Fruit fly (Drosophila melanogaster): ENCODE measurements around the gene CG33303.
A peak's percentile ranks its signal among the peaks of the same experiment; 100 is the strongest.

Gene CG33303

DNA sequence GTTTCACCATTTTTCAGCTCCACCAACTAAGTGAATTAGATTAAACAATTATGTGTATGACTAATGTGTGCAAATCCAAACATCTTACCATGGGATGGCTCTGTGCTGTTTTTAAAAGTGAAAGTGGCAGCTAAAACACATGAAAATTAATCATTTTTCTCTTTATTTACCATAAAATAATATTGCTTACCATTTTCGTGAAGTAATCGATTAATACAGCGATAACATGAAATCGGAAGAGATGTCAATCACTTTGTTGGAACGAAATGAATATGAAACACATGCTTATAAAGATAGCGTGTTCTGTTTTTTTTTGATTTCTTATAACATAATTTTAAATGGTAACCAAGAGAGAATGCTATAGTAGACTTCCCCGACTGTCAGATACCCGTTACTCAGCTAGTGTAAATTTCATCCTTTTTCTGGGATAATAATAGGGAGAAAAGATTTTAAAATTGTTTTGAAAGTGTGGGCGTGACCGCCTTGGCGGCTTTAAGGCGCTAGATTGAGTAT lies 28.3 kb upstream of the CG33303 start (continued):
- TF ChIP-seq sens-2 (GFP tag; IDR thresholded peaks at IDR 0.05) = no peak
- no peak for TF ChIP-seq CG3838 (GFP tag; optimal IDR thresholded peaks at IDR 0.05)
- TF ChIP-seq CG17612 (GFP tag; IDR thresholded peaks at IDR 0.05) = no peak
- TF ChIP-seq CG2889 (GFP tag; IDR thresholded peaks at IDR 0.05) = no peak
- TF ChIP-seq CG6689 (GFP tag; IDR thresholded peaks at IDR 0.05) = no peak
- no peak for TF ChIP-seq CG43689 (GFP tag; IDR thresholded peaks at IDR 0.05)
- TF ChIP-seq ase (GFP tag; IDR thresholded peaks at IDR 0.05) = no peak
- no peak for TF ChIP-seq CoRest (tag; optimal IDR thresholded peaks at IDR 0.05)
- TF ChIP-seq h (optimal IDR thresholded peaks at IDR 0.05) = no peak
- TF ChIP-seq ro (GFP tag; IDR thresholded peaks at IDR 0.05) = no peak
- TF ChIP-seq CG2202 (tag; optimal IDR thresholded peaks at IDR 0.05) = no peak
- TF ChIP-seq CG15696 (tag; optimal IDR thresholded peaks at IDR 0.05) = no peak
- no peak for TF ChIP-seq CG2129 (GFP tag; IDR thresholded peaks at IDR 0.05; ENCODE audit: partially characterized antibody)
- TF ChIP-seq z (GFP tag; IDR thresholded peaks at IDR 0.05) = no peak
- TF ChIP-seq scrt (GFP tag; optimal IDR thresholded peaks at IDR 0.05) = no peak
- no peak for TF ChIP-seq gcm2 (GFP tag; optimal IDR thresholded peaks at IDR 0.05)
- TF ChIP-seq Hr51 (GFP tag; optimal IDR thresholded peaks at IDR 0.05) = no peak
- no peak for TF ChIP-seq Hsf (GFP tag; optimal IDR thresholded peaks at IDR 0.05)
- TF ChIP-seq Sox100B (GFP tag; optimal IDR thresholded peaks at IDR 0.05) = peak; percentile 3
- no peak for TF ChIP-seq Myb (GFP tag; optimal IDR thresholded peaks at IDR 0.05)
- TF ChIP-seq Taf1 (GFP tag; IDR thresholded peaks at IDR 0.05) = no peak
- TF ChIP-seq NfI (GFP tag; optimal IDR thresholded peaks at IDR 0.05) = no peak
- TF ChIP-seq cato (GFP tag; optimal IDR thresholded peaks at IDR 0.05; ENCODE audit: borderline replicate concordance) = no peak
- no peak for TF ChIP-seq ttk (GFP tag; IDR thresholded peaks at IDR 0.05)
- no peak for TF ChIP-seq grn (GFP tag; optimal IDR thresholded peaks at IDR 0.05)
- TF ChIP-seq odd (GFP tag; optimal IDR thresholded peaks at IDR 0.05) = no peak
- TF ChIP-seq oc (tag; optimal IDR thresholded peaks at IDR 0.05) = no peak
- TF ChIP-seq aop (GFP tag; IDR thresholded peaks at IDR 0.05) = no peak
- no peak for TF ChIP-seq Fer3 (tag; optimal IDR thresholded peaks at IDR 0.05)
- TF ChIP-seq chinmo (GFP tag; IDR thresholded peaks at IDR 0.05; ENCODE audit: partially characterized antibody) = no peak
- TF ChIP-seq Mes4 (GFP tag; optimal IDR thresholded peaks at IDR 0.05) = no peak
- no peak for TF ChIP-seq D19B (GFP tag; optimal IDR thresholded peaks at IDR 0.05)
- TF ChIP-seq esg (GFP tag; conservative IDR thresholded peaks at IDR 0.05) = no peak
- peak; percentile 42; the same call in 1 of the 3 replicates for TF ChIP-seq CG14860 (GFP tag; IDR thresholded peaks at IDR 0.05; ENCODE audit: partially characterized antibody)
- TF ChIP-seq CG9727 (GFP tag; optimal IDR thresholded peaks at IDR 0.05) = no peak
- no peak for TF ChIP-seq CG1602 (GFP tag; optimal IDR thresholded peaks at IDR 0.05)
- TF ChIP-seq CG2120 (GFP tag; optimal IDR thresholded peaks at IDR 0.05) = no peak
- TF ChIP-seq CG2116 (GFP tag; optimal IDR thresholded peaks at IDR 0.05) = peak; percentile 72
- TF ChIP-seq gsb-n (tag; optimal IDR thresholded peaks at IDR 0.05) = no peak
- TF ChIP-seq Stat92E (GFP tag; optimal IDR thresholded peaks at IDR 0.05) = no peak
- TF ChIP-seq peb (GFP tag; IDR thresholded peaks at IDR 0.05) = no peak
- TF ChIP-seq zfh2 (GFP tag; optimal IDR thresholded peaks at IDR 0.05) = no peak
- TF ChIP-seq ara (GFP tag; IDR thresholded peaks at IDR 0.05) = no peak
- TF ChIP-seq Rfx (GFP tag; IDR thresholded peaks at IDR 0.05) = no peak
- TF ChIP-seq Poxn (GFP tag; IDR thresholded peaks at IDR 0.05) = no peak
- no peak for TF ChIP-seq run (tag; optimal IDR thresholded peaks at IDR 0.05)
- peak; percentile 63 for TF ChIP-seq Dll (GFP tag; IDR thresholded peaks at IDR 0.05; ENCODE audit: partially characterized antibody)
- TF ChIP-seq CG7745 (tag; optimal IDR thresholded peaks at IDR 0.05) = no peak
- no peak for TF ChIP-seq tap (tag; optimal IDR thresholded peaks at IDR 0.05)
- TF ChIP-seq CG18619 (GFP tag; optimal IDR thresholded peaks at IDR 0.05) = no peak
- TF ChIP-seq Dip2 (GFP tag; IDR thresholded peaks at IDR 0.05) = no peak
- TF ChIP-seq CkIIα-i1 (GFP tag; IDR thresholded peaks at IDR 0.05) = no peak

Measured in whole organism, embryonic.